Worm (Caenorhabditis elegans) whole organism, L2 larva: Measurements from ENCODE around the gene K07H8.8.

Source experiments
- dmd-4 ChIP-seq: sonication (generic microtip); optimal IDR thresholded peaks from 2 replicates; lab custom pipeline; 2017; ENCODE audit warnings: missing biosample characterization, missing genetic modification characterization
- nhr-11 ChIP-seq: fragments of 150-350 bp; optimal IDR thresholded peaks from 2 replicates; lab custom pipeline; 2014; ENCODE audit warnings: missing biosample characterization, missing genetic modification characterization
- snpc-4 ChIP-seq: fragments of 150-350 bp; optimal IDR thresholded peaks from 2 replicates; lab custom pipeline; 2014; ENCODE audit warnings: missing biosample characterization, missing genetic modification characterization

ce11 chrIV:8312105-8312504 lies 43.9 kb upstream of the K07H8.8 start:
- TF ChIP-seq nhr-11 (tag; lab: Kevin White, UChicago): no peak
- no peak for TF ChIP-seq snpc-4
- TF ChIP-seq dmd-4 (tag; lab: Kevin White, UChicago): no peak
